Worm (Caenorhabditis elegans) whole organism, L2 larva: ENCODE measurements around the gene F26D2.16.
"Not testable (repeated sequence)": the region's sequence is repeated elsewhere in the genome, so short reads cannot be mapped to it uniquely, and the experiment has no call there.

ENCODE experiments used
- C34F6.9 ChIP-seq: fragments of 150-350 bp; optimal IDR thresholded peaks from 2 replicates; lab custom pipeline; 2014; ENCODE audit warnings: missing biosample characterization, missing genetic modification characterization
- F13H6.1 ChIP-seq: sonication (generic microtip); optimal IDR thresholded peaks from 2 replicates; lab custom pipeline; 2016; ENCODE audit warnings: missing genetic modification characterization, missing compliant biosample characterization
- R02D3.7 ChIP-seq: fragments of 150-350 bp; optimal IDR thresholded peaks from 2 replicates; lab custom pipeline; 2014; ENCODE audit warnings: missing biosample characterization, missing genetic modification characterization
- Y55F3AM.14 ChIP-seq: fragments of 200-800 bp; sonication (Bioruptor generic); optimal IDR thresholded peaks from 2 replicates; lab custom pipeline; 2018; ENCODE audit warnings: mild to moderate bottlenecking, missing genetic modification characterization, missing compliant biosample characterization
- aly-2 ChIP-seq: fragments of 150-350 bp; optimal IDR thresholded peaks from 2 replicates; lab custom pipeline; 2014; ENCODE audit warnings: missing biosample characterization, missing genetic modification characterization
- ama-1 ChIP-seq: fragments of 150-350 bp; optimal IDR thresholded peaks from 2 replicates; lab custom pipeline; 2018; ENCODE audit warnings: inconsistent platforms
- blmp-1 ChIP-seq: sonication (generic microtip); optimal IDR thresholded peaks from 2 replicates; lab custom pipeline; 2017; ENCODE audit warnings: missing genetic modification characterization, mild to moderate bottlenecking, missing compliant biosample characterization, antibody characterized with exemption, moderate library complexity; ENCODE audit not compliant: insufficient read depth
- dmd-4 ChIP-seq: sonication (generic microtip); optimal IDR thresholded peaks from 2 replicates; lab custom pipeline; 2017; ENCODE audit warnings: missing biosample characterization, missing genetic modification characterization
- elt-3 ChIP-seq: sonication (generic microtip); optimal IDR thresholded peaks from 2 replicates; lab custom pipeline; 2017; ENCODE audit warnings: missing biosample characterization, missing genetic modification characterization
- fos-1 ChIP-seq: fragments of 150-350 bp; optimal IDR thresholded peaks from 2 replicates; lab custom pipeline; 2014; ENCODE audit warnings: missing biosample characterization, missing genetic modification characterization
- lin-39 ChIP-seq: fragments of 150-350 bp; optimal IDR thresholded peaks from 2 replicates; lab custom pipeline; 2014; ENCODE audit warnings: missing biosample characterization, missing genetic modification reagents, missing genetic modification characterization
- lsy-2 ChIP-seq, 2 experiments: fragments of 150-350 bp in 1 of 2; sonication (generic microtip) in 1 of 2; optimal IDR thresholded peaks; 2 replicates each; lab custom pipeline; 2014 to 2017; ENCODE audit warnings: missing biosample characterization in 2 of 2, missing genetic modification characterization in 2 of 2
- mbf-1 ChIP-seq: sonication (generic microtip); optimal IDR thresholded peaks from 2 replicates; lab custom pipeline; 2017; ENCODE audit warnings: missing biosample characterization, missing genetic modification characterization
- mdl-1 ChIP-seq, 2 experiments: fragments of 150-350 bp in 1 of 2; sonication (generic microtip) in 1 of 2; optimal IDR thresholded peaks; 2 replicates each; lab custom pipeline; 2017; ENCODE audit warnings: missing biosample characterization in 2 of 2, missing genetic modification characterization in 2 of 2
- nhr-10 ChIP-seq: sonication (generic microtip); optimal IDR thresholded peaks from 2 replicates; lab custom pipeline; 2017; ENCODE audit warnings: missing biosample characterization, missing genetic modification characterization
- nhr-11 ChIP-seq: fragments of 150-350 bp; optimal IDR thresholded peaks from 2 replicates; lab custom pipeline; 2014; ENCODE audit warnings: missing biosample characterization, missing genetic modification characterization
- nhr-12 ChIP-seq: fragments of 150-350 bp; optimal IDR thresholded peaks from 2 replicates; lab custom pipeline; 2014; ENCODE audit warnings: missing biosample characterization, missing genetic modification characterization
- nhr-21 ChIP-seq: fragments of 150-350 bp; optimal IDR thresholded peaks from 2 replicates; lab custom pipeline; 2014; ENCODE audit warnings: missing biosample characterization, missing genetic modification characterization
- nhr-23 ChIP-seq: fragments of 150-350 bp; optimal IDR thresholded peaks from 2 replicates; lab custom pipeline; 2014; ENCODE audit warnings: missing biosample characterization, missing genetic modification reagents, missing genetic modification characterization
- nhr-237 ChIP-seq: fragments of 150-350 bp; optimal IDR thresholded peaks from 2 replicates; lab custom pipeline; 2014; ENCODE audit warnings: missing biosample characterization, missing genetic modification characterization
- nhr-25 ChIP-seq: fragments of 150-350 bp; sonication (generic microtip); optimal IDR thresholded peaks from 3 replicates; lab custom pipeline; 2014; ENCODE audit warnings: missing biosample characterization, missing genetic modification characterization
- nhr-6 ChIP-seq: fragments of 150-350 bp; optimal IDR thresholded peaks from 2 replicates; lab custom pipeline; 2014; ENCODE audit warnings: missing biosample characterization, missing genetic modification characterization
- peb-1 ChIP-seq: fragments of 150-350 bp; optimal IDR thresholded peaks from 2 replicates; lab custom pipeline; 2014; ENCODE audit warnings: missing biosample characterization, missing genetic modification characterization
- sem-4 ChIP-seq: fragments of 150-350 bp; optimal IDR thresholded peaks from 2 replicates; lab custom pipeline; 2014; ENCODE audit warnings: missing biosample characterization, missing genetic modification reagents, missing genetic modification characterization
- skn-1 ChIP-seq: sonication (generic microtip); optimal IDR thresholded peaks from 2 replicates; lab custom pipeline; 2017; ENCODE audit warnings: missing biosample characterization, missing genetic modification characterization
- sma-3 ChIP-seq: sonication (generic microtip); optimal IDR thresholded peaks from 2 replicates; lab custom pipeline; 2016; ENCODE audit warnings: missing genetic modification reagents, missing genetic modification characterization, missing compliant biosample characterization
- sma-9 ChIP-seq, 2 experiments: fragments of 150-350 bp in 1 of 2; sonication (generic microtip) in 1 of 2; optimal IDR thresholded peaks; 2 replicates each; lab custom pipeline; 2014 to 2016; ENCODE audit warnings: missing genetic modification characterization in 2 of 2, mild to moderate bottlenecking in 1 of 2, missing biosample characterization in 1 of 2, missing compliant biosample characterization in 1 of 2, missing genetic modification reagents in 1 of 2, moderate library complexity in 1 of 2
- snpc-4 ChIP-seq: fragments of 150-350 bp; optimal IDR thresholded peaks from 2 replicates; lab custom pipeline; 2014; ENCODE audit warnings: missing biosample characterization, missing genetic modification characterization
- unc-39 ChIP-seq: fragments of 150-350 bp; optimal IDR thresholded peaks from 2 replicates; lab custom pipeline; 2014; ENCODE audit warnings: missing biosample characterization, missing genetic modification characterization
- unc-55 ChIP-seq: fragments of 150-350 bp; sonication (generic microtip); optimal IDR thresholded peaks from 3 replicates; lab custom pipeline; 2014; ENCODE audit warnings: missing biosample characterization, missing genetic modification reagents, missing genetic modification characterization
- zag-1 ChIP-seq: fragments of 150-350 bp; optimal IDR thresholded peaks from 2 replicates; lab custom pipeline; 2014; ENCODE audit warnings: missing biosample characterization, missing genetic modification characterization
- ztf-1 ChIP-seq: fragments of 200-800 bp; sonication (Bioruptor generic); conservative IDR thresholded peaks from 2 replicates; pipeline ENCODE4 v1.3.6; 2022; ENCODE audit warnings: missing genetic modification characterization, missing compliant biosample characterization
- ztf-11 ChIP-seq: sonication (generic microtip); optimal IDR thresholded peaks from 2 replicates; lab custom pipeline; 2017; ENCODE audit warnings: missing biosample characterization, missing genetic modification characterization
- ztf-4 ChIP-seq: fragments of 150-350 bp; optimal IDR thresholded peaks from 2 replicates; lab custom pipeline; 2014; ENCODE audit warnings: missing biosample characterization, missing genetic modification characterization

Gene F26D2.16

ce11 chrV:16388268-16388667, 31.4 kb downstream of the F26D2.16 start, which contains the start of gene sri-65:
Gene sri-65, minus strand, starts transcription at chrV:16388368.
- TF ChIP-seq nhr-12 (no peak), ztf-11 (tag; lab: Kevin White, UChicago) (no peak), ama-1 (no peak), snpc-4 (tag; lab: Kevin White, UChicago) (no peak), nhr-21 (no peak), unc-55 (GFP tag; lab: Kevin White, UChicago) (no peak), mbf-1 (tag; lab: Kevin White, UChicago) (no peak)

- TF ChIP-seq ztf-1 (GFP tag; lab: Robert Waterston, UW); nhr-237; elt-3 (tag; lab: Kevin White, UChicago): not testable (repeated sequence)
- TF ChIP-seq, all 48 proteins: peak for 0; not testable (repeated sequence) for 48
Measured at ce11 chrV:16383729-16384128, 35.9 kb downstream of the F26D2.16 start, which contains the start of gene F13A7.7. Gene F13A7.7, minus strand, starts transcription at chrV:16383829.

DNA sequence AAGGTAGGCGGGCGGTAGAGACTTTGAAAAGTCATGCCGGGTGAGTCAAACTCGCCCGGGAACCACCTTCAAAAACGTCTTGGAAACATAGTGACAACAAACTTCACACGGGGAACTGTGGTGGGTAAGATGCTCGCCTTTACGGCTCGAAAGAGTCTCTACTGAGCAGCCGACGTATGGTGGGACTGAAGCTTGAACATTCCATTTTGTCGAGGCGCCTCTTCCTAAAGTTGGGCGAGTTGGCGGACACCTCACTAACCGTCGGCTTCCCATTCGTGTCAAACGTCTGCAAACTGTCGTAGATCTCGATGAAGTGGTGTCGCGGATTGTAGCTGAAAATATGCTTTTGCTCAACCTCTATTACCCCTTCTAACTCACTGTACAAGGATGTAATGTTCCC, 36.7 kb downstream of the F26D2.16 start:
- TF ChIP-seq lin-39 (tag; lab: Kevin White, UChicago): no peak
- TF ChIP-seq ztf-4 (tag; lab: Kevin White, UChicago): no peak
- TF ChIP-seq mdl-1 (tag; optimal IDR thresholded peaks at IDR 0.05; lab: Kevin White, UChicago): no peak
- no peak for TF ChIP-seq sem-4 (tag; lab: Kevin White, UChicago)
- no peak for TF ChIP-seq mbf-1 (tag; lab: Kevin White, UChicago)
- no peak for TF ChIP-seq C34F6.9 (tag; lab: Kevin White, UChicago)
- no peak for TF ChIP-seq sma-9 (GFP tag; optimal IDR thresholded peaks at IDR 0.05; lab: Kevin White, UChicago)
- TF ChIP-seq sma-9 (tag; optimal IDR thresholded peaks at IDR 0.05; lab: Kevin White, UChicago): no peak
- no peak for TF ChIP-seq sma-3 (GFP tag; lab: Kevin White, UChicago)
- no peak for TF ChIP-seq nhr-23 (tag; lab: Kevin White, UChicago)
- TF ChIP-seq nhr-21: no peak
- no peak for TF ChIP-seq F13H6.1 (tag; lab: Kevin White, UChicago)
- no peak for TF ChIP-seq nhr-11 (tag; lab: Kevin White, UChicago)
- TF ChIP-seq aly-2 (tag; lab: Kevin White, UChicago): no peak
- TF ChIP-seq R02D3.7 (tag; lab: Kevin White, UChicago): no peak
- no peak for TF ChIP-seq ztf-1 (GFP tag; lab: Robert Waterston, UW)
- no peak for TF ChIP-seq blmp-1 (tag; lab: Kevin White, UChicago)
- no peak for TF ChIP-seq skn-1 (tag; lab: Kevin White, UChicago)
- no peak for TF ChIP-seq Y55F3AM.14

DNA sequence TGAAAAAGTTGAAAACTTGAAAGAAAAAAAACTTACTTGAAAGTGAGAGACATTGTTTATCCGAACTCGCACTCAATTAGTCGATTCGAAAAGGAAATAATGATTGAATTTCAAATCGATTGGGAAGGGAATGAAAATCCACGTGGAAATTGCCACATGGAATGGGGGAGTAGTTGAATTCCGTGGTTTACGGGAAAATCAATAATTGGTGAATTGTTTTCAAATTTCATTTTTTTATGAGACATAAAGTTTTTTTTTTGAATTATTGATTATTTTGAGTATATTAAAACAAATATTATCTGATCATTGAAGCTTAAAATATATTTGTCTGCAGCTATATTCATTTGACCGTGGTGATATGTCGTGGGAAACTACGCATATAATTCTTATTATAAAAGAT, 41.8 kb downstream of the F26D2.16 start, which contains the start of gene F13A7.1:
Gene F13A7.1 (minus strand): TSS at position 101 of the 400 bp plus-strand sequence.
- TF ChIP-seq zag-1 (no peak), unc-39 (no peak), nhr-12 (no peak), nhr-6 (tag; lab: Kevin White, UChicago) (no peak), lin-39 (tag; lab: Kevin White, UChicago) (no peak)

DNA sequence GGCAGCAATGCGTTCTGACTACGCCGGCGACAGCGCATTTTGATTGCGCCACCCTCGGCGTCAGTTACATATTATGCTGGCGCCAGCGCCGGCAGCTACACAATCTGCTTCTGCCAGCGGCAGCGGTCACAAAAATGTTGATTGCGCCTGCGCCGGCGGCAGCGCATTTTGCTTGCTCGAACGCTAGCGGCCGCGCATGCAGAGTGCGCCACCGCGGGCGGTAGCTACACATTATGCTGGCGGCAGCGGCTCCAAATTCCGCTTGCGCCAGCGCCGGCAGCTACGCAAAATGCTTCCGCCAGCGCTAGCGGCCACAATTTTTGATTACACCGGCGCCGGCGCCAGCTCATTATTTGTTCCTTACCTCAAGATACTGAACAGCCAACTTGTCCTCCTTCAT, 42.5 kb downstream of the F26D2.16 start:
- TF ChIP-seq nhr-10 (tag; lab: Kevin White, UChicago) (no peak), mdl-1 (tag; optimal IDR thresholded peaks at IDR 0.05; lab: Kevin White, UChicago) (no peak), nhr-25 (no peak), unc-39 (no peak), ztf-1 (GFP tag; lab: Robert Waterston, UW) (no peak), mbf-1 (tag; lab: Kevin White, UChicago) (no peak), skn-1 (tag; lab: Kevin White, UChicago) (no peak), unc-55 (GFP tag; lab: Kevin White, UChicago) (no peak), fos-1 (tag; lab: Kevin White, UChicago) (no peak), sma-9 (GFP tag; optimal IDR thresholded peaks at IDR 0.05; lab: Kevin White, UChicago) (no peak), sma-9 (tag; optimal IDR thresholded peaks at IDR 0.05; lab: Kevin White, UChicago) (no peak), peb-1 (tag; lab: Kevin White, UChicago) (no peak), dmd-4 (tag; lab: Kevin White, UChicago) (no peak), nhr-12 (no peak), lsy-2 (tag; optimal IDR thresholded peaks at IDR 0.05; lab: Kevin White, UChicago) (no peak)
